Worm (Caenorhabditis elegans) whole organism, L2 larva: ENCODE results near the gene Y71H2B.2.

Experiments used
- C34F6.9 ChIP-seq: fragments of 150-350 bp; optimal IDR thresholded peaks from 2 replicates; lab custom pipeline; 2014; ENCODE audit warnings: missing biosample characterization, missing genetic modification characterization
- F13H6.1 ChIP-seq: sonication (generic microtip); optimal IDR thresholded peaks from 2 replicates; lab custom pipeline; 2016; ENCODE audit warnings: missing genetic modification characterization, missing compliant biosample characterization
- Y55F3AM.14 ChIP-seq: fragments of 200-800 bp; sonication (Bioruptor generic); optimal IDR thresholded peaks from 2 replicates; lab custom pipeline; 2018; ENCODE audit warnings: mild to moderate bottlenecking, missing genetic modification characterization, missing compliant biosample characterization
- ZK546.5 ChIP-seq: sonication (generic microtip); optimal IDR thresholded peaks from 2 replicates; lab custom pipeline; 2017; ENCODE audit warnings: missing biosample characterization, missing genetic modification characterization
- alr-1 ChIP-seq: fragments of 150-350 bp; optimal IDR thresholded peaks from 2 replicates; lab custom pipeline; 2014; ENCODE audit warnings: missing biosample characterization, missing genetic modification characterization
- aly-2 ChIP-seq: fragments of 150-350 bp; optimal IDR thresholded peaks from 2 replicates; lab custom pipeline; 2014; ENCODE audit warnings: missing biosample characterization, missing genetic modification characterization
- ama-1 ChIP-seq: fragments of 150-350 bp; optimal IDR thresholded peaks from 2 replicates; lab custom pipeline; 2018; ENCODE audit warnings: inconsistent platforms
- blmp-1 ChIP-seq: sonication (generic microtip); optimal IDR thresholded peaks from 2 replicates; lab custom pipeline; 2017; ENCODE audit warnings: missing genetic modification characterization, mild to moderate bottlenecking, missing compliant biosample characterization, antibody characterized with exemption, moderate library complexity; ENCODE audit not compliant: insufficient read depth
- ceh-16 ChIP-seq: fragments of 150-350 bp; optimal IDR thresholded peaks from 2 replicates; lab custom pipeline; 2014; ENCODE audit warnings: missing biosample characterization, missing genetic modification characterization
- ceh-82 ChIP-seq: fragments of 150-350 bp; optimal IDR thresholded peaks from 2 replicates; lab custom pipeline; 2014; ENCODE audit warnings: missing biosample characterization, missing genetic modification characterization
- crh-2 ChIP-seq: sonication (generic microtip); optimal IDR thresholded peaks from 2 replicates; lab custom pipeline; 2017; ENCODE audit warnings: missing biosample characterization, missing genetic modification characterization
- dmd-4 ChIP-seq: sonication (generic microtip); optimal IDR thresholded peaks from 2 replicates; lab custom pipeline; 2017; ENCODE audit warnings: missing biosample characterization, missing genetic modification characterization
- egl-27 ChIP-seq: sonication (generic microtip); optimal IDR thresholded peaks from 3 replicates; lab custom pipeline; 2017; ENCODE audit warnings: missing biosample characterization, missing genetic modification reagents, missing genetic modification characterization
- elt-1 ChIP-seq: fragments of 150-350 bp; optimal IDR thresholded peaks from 2 replicates; lab custom pipeline; 2014; ENCODE audit warnings: missing biosample characterization, missing genetic modification characterization
- elt-3 ChIP-seq: sonication (generic microtip); optimal IDR thresholded peaks from 2 replicates; lab custom pipeline; 2017; ENCODE audit warnings: missing biosample characterization, missing genetic modification characterization
- fos-1 ChIP-seq: fragments of 150-350 bp; optimal IDR thresholded peaks from 2 replicates; lab custom pipeline; 2014; ENCODE audit warnings: missing biosample characterization, missing genetic modification characterization
- gmeb-1 ChIP-seq: fragments of 150-350 bp; optimal IDR thresholded peaks from 2 replicates; lab custom pipeline; 2014; ENCODE audit warnings: missing biosample characterization, missing genetic modification characterization
- lin-11 ChIP-seq: fragments of 150-350 bp; sonication (generic microtip); optimal IDR thresholded peaks from 2 replicates; lab custom pipeline; 2014; ENCODE audit warnings: missing biosample characterization, missing genetic modification characterization, inconsistent platforms, mixed read lengths
- lin-13 ChIP-seq: fragments of 150-350 bp; optimal IDR thresholded peaks from 2 replicates; lab custom pipeline; 2014; ENCODE audit warnings: missing biosample characterization, missing genetic modification reagents, missing genetic modification characterization
- lin-39 ChIP-seq: fragments of 150-350 bp; optimal IDR thresholded peaks from 2 replicates; lab custom pipeline; 2014; ENCODE audit warnings: missing biosample characterization, missing genetic modification reagents, missing genetic modification characterization
- mab-5 ChIP-seq: fragments of 150-350 bp; optimal IDR thresholded peaks from 2 replicates; lab custom pipeline; 2014; ENCODE audit warnings: missing biosample characterization, missing genetic modification characterization
- mbf-1 ChIP-seq: sonication (generic microtip); optimal IDR thresholded peaks from 2 replicates; lab custom pipeline; 2017; ENCODE audit warnings: missing biosample characterization, missing genetic modification characterization
- mdl-1 ChIP-seq, 2 experiments: fragments of 150-350 bp in 1 of 2; sonication (generic microtip) in 1 of 2; optimal IDR thresholded peaks; 2 replicates each; lab custom pipeline; 2017; ENCODE audit warnings: missing biosample characterization in 2 of 2, missing genetic modification characterization in 2 of 2
- nhr-10 ChIP-seq: sonication (generic microtip); optimal IDR thresholded peaks from 2 replicates; lab custom pipeline; 2017; ENCODE audit warnings: missing biosample characterization, missing genetic modification characterization
- nhr-11 ChIP-seq: fragments of 150-350 bp; optimal IDR thresholded peaks from 2 replicates; lab custom pipeline; 2014; ENCODE audit warnings: missing biosample characterization, missing genetic modification characterization
- nhr-12 ChIP-seq: fragments of 150-350 bp; optimal IDR thresholded peaks from 2 replicates; lab custom pipeline; 2014; ENCODE audit warnings: missing biosample characterization, missing genetic modification characterization
- nhr-129 ChIP-seq: fragments of 150-350 bp; optimal IDR thresholded peaks from 2 replicates; lab custom pipeline; 2014; ENCODE audit warnings: missing biosample characterization, missing genetic modification characterization
- nhr-23 ChIP-seq: fragments of 150-350 bp; optimal IDR thresholded peaks from 2 replicates; lab custom pipeline; 2014; ENCODE audit warnings: missing biosample characterization, missing genetic modification reagents, missing genetic modification characterization
- nhr-237 ChIP-seq: fragments of 150-350 bp; optimal IDR thresholded peaks from 2 replicates; lab custom pipeline; 2014; ENCODE audit warnings: missing biosample characterization, missing genetic modification characterization
- nhr-25 ChIP-seq: fragments of 150-350 bp; sonication (generic microtip); optimal IDR thresholded peaks from 3 replicates; lab custom pipeline; 2014; ENCODE audit warnings: missing biosample characterization, missing genetic modification characterization
- nhr-6 ChIP-seq: fragments of 150-350 bp; optimal IDR thresholded peaks from 2 replicates; lab custom pipeline; 2014; ENCODE audit warnings: missing biosample characterization, missing genetic modification characterization
- nhr-77 ChIP-seq: fragments of 150-350 bp; optimal IDR thresholded peaks from 2 replicates; lab custom pipeline; 2014; ENCODE audit warnings: missing biosample characterization, missing genetic modification characterization
- peb-1 ChIP-seq: fragments of 150-350 bp; optimal IDR thresholded peaks from 2 replicates; lab custom pipeline; 2014; ENCODE audit warnings: missing biosample characterization, missing genetic modification characterization
- sma-3 ChIP-seq: sonication (generic microtip); optimal IDR thresholded peaks from 2 replicates; lab custom pipeline; 2016; ENCODE audit warnings: missing genetic modification reagents, missing genetic modification characterization, missing compliant biosample characterization
- sma-9 ChIP-seq, 2 experiments: fragments of 150-350 bp in 1 of 2; sonication (generic microtip) in 1 of 2; optimal IDR thresholded peaks; 2 replicates each; lab custom pipeline; 2014 to 2016; ENCODE audit warnings: missing genetic modification characterization in 2 of 2, mild to moderate bottlenecking in 1 of 2, missing biosample characterization in 1 of 2, missing compliant biosample characterization in 1 of 2, missing genetic modification reagents in 1 of 2, moderate library complexity in 1 of 2
- snpc-4 ChIP-seq: fragments of 150-350 bp; optimal IDR thresholded peaks from 2 replicates; lab custom pipeline; 2014; ENCODE audit warnings: missing biosample characterization, missing genetic modification characterization
- unc-39 ChIP-seq: fragments of 150-350 bp; optimal IDR thresholded peaks from 2 replicates; lab custom pipeline; 2014; ENCODE audit warnings: missing biosample characterization, missing genetic modification characterization
- unc-55 ChIP-seq: fragments of 150-350 bp; sonication (generic microtip); optimal IDR thresholded peaks from 3 replicates; lab custom pipeline; 2014; ENCODE audit warnings: missing biosample characterization, missing genetic modification reagents, missing genetic modification characterization
- unc-62 ChIP-seq: fragments of 150-350 bp; optimal IDR thresholded peaks from 2 replicates; lab custom pipeline; 2014; ENCODE audit warnings: missing biosample characterization, missing genetic modification reagents, missing genetic modification characterization
- zag-1 ChIP-seq: fragments of 150-350 bp; optimal IDR thresholded peaks from 2 replicates; lab custom pipeline; 2014; ENCODE audit warnings: missing biosample characterization, missing genetic modification characterization
- ztf-1 ChIP-seq: fragments of 200-800 bp; sonication (Bioruptor generic); conservative IDR thresholded peaks from 2 replicates; pipeline ENCODE4 v1.3.6; 2022; ENCODE audit warnings: missing genetic modification characterization, missing compliant biosample characterization
- ztf-11 ChIP-seq: sonication (generic microtip); optimal IDR thresholded peaks from 2 replicates; lab custom pipeline; 2017; ENCODE audit warnings: missing biosample characterization, missing genetic modification characterization
- ztf-4 ChIP-seq: fragments of 150-350 bp; optimal IDR thresholded peaks from 2 replicates; lab custom pipeline; 2014; ENCODE audit warnings: missing biosample characterization, missing genetic modification characterization

Gene Y71H2B.2

ce11 chrIII:2622870-2623269 is at the start of gene Y71H2B.2:
TSS of gene Y71H2B.2 (plus strand) at chrIII:2623170.
- TF ChIP-seq ceh-16 (tag; lab: Kevin White, UChicago) (no peak), ztf-1 (GFP tag; lab: Robert Waterston, UW) (no peak), aly-2 (tag; lab: Kevin White, UChicago) (no peak), F13H6.1 (tag; lab: Kevin White, UChicago) (no peak), mdl-1 (tag; optimal IDR thresholded peaks at IDR 0.05; lab: Kevin White, UChicago) (no peak), elt-1 (tag; lab: Kevin White, UChicago) (no peak), nhr-6 (no peak), Y55F3AM.14 (GFP tag; lab: Kevin White, UChicago) (no peak), nhr-129 (tag; lab: Kevin White, UChicago) (no peak), ZK546.5 (tag; lab: Kevin White, UChicago) (no peak), nhr-237 (tag; lab: Kevin White, UChicago) (no peak), unc-62 (GFP tag; lab: Kevin White, UChicago) (no peak), lin-13 (GFP tag; lab: Kevin White, UChicago) (no peak)
- TF ChIP-seq, all 48 proteins: peak for 0

- TF ChIP-seq nhr-11 (tag; lab: Kevin White, UChicago): no peak
- no peak for TF ChIP-seq unc-62 (GFP tag; lab: Kevin White, UChicago)
- TF ChIP-seq sma-3 (GFP tag; lab: Kevin White, UChicago): no peak
- TF ChIP-seq nhr-12 (tag; lab: Kevin White, UChicago): no peak
- TF ChIP-seq sma-9 (GFP tag; optimal IDR thresholded peaks at IDR 0.05; lab: Kevin White, UChicago): no peak
- no peak for TF ChIP-seq sma-9 (tag; optimal IDR thresholded peaks at IDR 0.05; lab: Kevin White, UChicago)
- TF ChIP-seq unc-39 (tag; lab: Kevin White, UChicago): no peak
- no peak for TF ChIP-seq elt-1 (tag; lab: Kevin White, UChicago)
- TF ChIP-seq ztf-1 (GFP tag; lab: Robert Waterston, UW): no peak
- TF ChIP-seq elt-3 (tag; lab: Kevin White, UChicago): no peak
- no peak for TF ChIP-seq peb-1
- TF ChIP-seq ZK546.5 (tag; lab: Kevin White, UChicago): no peak
Measured at ce11 chrIII:2575635-2576164, 47.3 kb upstream of the Y71H2B.2 start, which contains the start of gene Y54F10AR.1. TSS of gene Y54F10AR.1 (minus strand) at chrIII:2575685.

- TF ChIP-seq nhr-11 (tag; lab: Kevin White, UChicago) (no peak), ZK546.5 (tag; lab: Kevin White, UChicago) (no peak), F13H6.1 (tag; lab: Kevin White, UChicago) (peak; percentile 3), elt-1 (tag; lab: Kevin White, UChicago) (no peak), ztf-1 (GFP tag; lab: Robert Waterston, UW) (no peak), nhr-10 (no peak), mab-5 (no peak), nhr-6 (no peak), unc-62 (GFP tag; lab: Kevin White, UChicago) (no peak), mdl-1 (tag; optimal IDR thresholded peaks at IDR 0.05; lab: Kevin White, UChicago) (peak in 1 of 2 experiments; percentile 5), nhr-129 (tag; lab: Kevin White, UChicago) (peak; percentile 89), ceh-16 (tag; lab: Kevin White, UChicago) (no peak), blmp-1 (tag; lab: Kevin White, UChicago) (peak; percentile 1), ceh-82 (tag; lab: Kevin White, UChicago) (no peak), C34F6.9 (tag; lab: Kevin White, UChicago) (peak; percentile 63), egl-27 (tag; lab: Kevin White, UChicago) (peak; percentile 7), crh-2 (tag; lab: Kevin White, UChicago) (peak; percentile 76), snpc-4 (tag; lab: Kevin White, UChicago) (peak; percentile 30), ztf-11 (tag; lab: Kevin White, UChicago) (no peak), zag-1 (tag; lab: Kevin White, UChicago) (peak; percentile 88), ama-1 (lab: Kevin White, UChicago) (peak; percentile 6), nhr-12 (tag; lab: Kevin White, UChicago) (no peak), sma-9 (GFP tag; optimal IDR thresholded peaks at IDR 0.05; lab: Kevin White, UChicago) (no peak), sma-9 (tag; optimal IDR thresholded peaks at IDR 0.05; lab: Kevin White, UChicago) (no peak), lin-13 (GFP tag; lab: Kevin White, UChicago) (peak; percentile 73), unc-55 (peak; percentile 88), elt-3 (tag; lab: Kevin White, UChicago) (no peak), nhr-77 (tag; lab: Kevin White, UChicago) (no peak), fos-1 (peak; percentile 79), lin-11 (no peak), mbf-1 (tag; lab: Kevin White, UChicago) (no peak), ztf-4 (tag; lab: Kevin White, UChicago) (no peak), aly-2 (tag; lab: Kevin White, UChicago) (no peak), alr-1 (tag; lab: Kevin White, UChicago) (no peak), dmd-4 (no peak), nhr-23 (tag; lab: Kevin White, UChicago) (no peak), lin-39 (tag; lab: Kevin White, UChicago) (no peak), gmeb-1 (tag; lab: Kevin White, UChicago) (peak; percentile 30), peb-1 (no peak), nhr-25 (no peak), Y55F3AM.14 (GFP tag; lab: Kevin White, UChicago) (peak; percentile 75)
Measured at ce11 chrIII:2576360-2577259, 46.4 kb upstream of the Y71H2B.2 start.
